Fruit fly (Drosophila melanogaster): ENCODE results near the gene Tango2.

DNA sequence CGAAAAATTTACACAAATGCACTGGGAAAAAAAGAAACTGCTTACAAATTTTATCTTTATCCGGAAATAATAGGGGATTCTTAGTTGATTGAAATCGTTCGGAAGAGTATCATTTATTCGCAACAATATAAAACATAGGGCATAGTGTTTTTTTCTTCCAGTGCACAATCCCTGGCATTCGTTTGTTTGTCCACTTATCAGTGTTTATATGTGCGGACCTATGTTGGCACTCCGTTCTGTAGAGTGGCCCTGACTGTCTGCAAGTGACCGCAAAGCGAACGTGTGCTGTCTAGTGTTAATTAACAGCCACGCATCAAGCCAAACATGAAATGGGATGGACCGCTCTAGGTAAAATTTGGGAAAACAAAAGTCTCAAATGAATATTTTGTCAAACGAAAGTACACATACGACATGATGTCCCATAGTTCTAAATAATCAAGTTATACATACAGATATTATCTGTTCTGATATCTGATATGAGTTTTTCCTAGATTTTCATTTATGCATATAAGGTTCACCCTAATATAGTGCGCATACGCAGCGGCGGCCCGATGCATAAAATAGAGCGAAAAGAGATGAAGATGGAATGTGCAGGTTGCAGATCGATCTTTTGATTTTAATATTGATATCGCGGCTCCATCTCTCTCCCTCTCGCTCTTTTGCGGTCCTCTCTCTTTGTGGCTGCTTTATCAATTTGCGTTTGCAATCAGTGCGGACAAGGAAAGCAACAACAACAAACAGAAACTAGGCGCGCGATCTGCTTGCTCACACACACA, 24.5 kb downstream of the Tango2 start:
- TF ChIP-seq Myc (optimal IDR thresholded peaks at IDR 0.05): no peak
- TF ChIP-seq dl (GFP tag; optimal IDR thresholded peaks at IDR 0.05; ENCODE audit: insufficient read depth in 1 of 2, partially characterized antibody in 2 of 2): no peak
- TF ChIP-seq dmrt93B (GFP tag; optimal IDR thresholded peaks at IDR 0.05): peak; percentile 46
- no peak for TF ChIP-seq CG32264 (GFP tag; optimal IDR thresholded peaks at IDR 0.05)
- TF ChIP-seq Hnf4 (GFP tag; optimal IDR thresholded peaks at IDR 0.05): peak; percentile 81
- peak; percentile 34 for TF ChIP-seq woc (GFP tag; optimal IDR thresholded peaks at IDR 0.05)
